Fruit fly (Drosophila melanogaster) whole organism, prepupa: ENCODE results near the gene CG46463.

Experiments used
- CG1621 ChIP-seq: fragments of 200-800 bp; sonication (Bioruptor generic); optimal IDR thresholded peaks from 3 replicates; lab custom pipeline; 2018; ENCODE audit warnings: missing biosample characterization, mild to moderate bottlenecking, missing genetic modification characterization
- CG16779 ChIP-seq: fragments of 200-800 bp; sonication (Bioruptor generic); optimal IDR thresholded peaks from 3 replicates; lab custom pipeline; 2017; ENCODE audit warnings: missing biosample characterization, mild to moderate bottlenecking, missing genetic modification characterization
- CG6163 ChIP-seq: fragments of 200-800 bp; sonication (Bioruptor generic); IDR thresholded peaks from 3 replicates; pipeline ENCODE4 v1.3.6; 2022; ENCODE audit warnings: missing biosample characterization, missing genetic modification characterization
- Eip75B ChIP-seq: fragments of 200-800 bp; sonication (Bioruptor generic); optimal IDR thresholded peaks from 3 replicates; lab custom pipeline; 2016; ENCODE audit warnings: missing biosample characterization, missing genetic modification characterization
- Met ChIP-seq: fragments of 200-800 bp; sonication (Bioruptor generic); optimal IDR thresholded peaks from 3 replicates; lab custom pipeline; 2016; ENCODE audit warnings: missing biosample characterization, missing genetic modification characterization
- Sox14 ChIP-seq: fragments of 200-800 bp; sonication (Bioruptor generic); optimal IDR thresholded peaks from 3 replicates; lab custom pipeline; 2016; ENCODE audit warnings: missing biosample characterization, missing genetic modification characterization
- fd85E ChIP-seq: fragments of 200-800 bp; sonication (Bioruptor generic); optimal IDR thresholded peaks from 3 replicates; lab custom pipeline; 2016; ENCODE audit warnings: missing biosample characterization, missing genetic modification characterization
- lz ChIP-seq: fragments of 200-800 bp; sonication (Bioruptor generic); optimal IDR thresholded peaks from 3 replicates; lab custom pipeline; 2016; ENCODE audit warnings: missing biosample characterization, missing genetic modification characterization
- topi ChIP-seq: fragments of 200-800 bp; sonication (Bioruptor generic); optimal IDR thresholded peaks from 3 replicates; lab custom pipeline; 2016; ENCODE audit warnings: missing biosample characterization, missing genetic modification characterization

dm6 chr3L:3440116-3440515, 21.0 kb upstream of the CG46463 start:
- TF ChIP-seq topi (GFP tag; lab: Kevin White, UChicago) (no peak), Sox14 (no peak), CG16779 (tag; lab: Kevin White, UChicago) (no peak), lz (GFP tag; lab: Kevin White, UChicago) (no peak), Met (GFP tag; lab: Kevin White, UChicago) (peak; percentile 8), CG6163 (GFP tag; lab: Robert Waterston, UW) (no peak), fd85E (GFP tag; lab: Kevin White, UChicago) (no peak), Eip75B (GFP tag; lab: Kevin White, UChicago) (no peak), CG1621 (tag; lab: Kevin White, UChicago) (no peak)
